Fruit fly (Drosophila melanogaster): ENCODE measurements around the gene ZIPIC.

DNA sequence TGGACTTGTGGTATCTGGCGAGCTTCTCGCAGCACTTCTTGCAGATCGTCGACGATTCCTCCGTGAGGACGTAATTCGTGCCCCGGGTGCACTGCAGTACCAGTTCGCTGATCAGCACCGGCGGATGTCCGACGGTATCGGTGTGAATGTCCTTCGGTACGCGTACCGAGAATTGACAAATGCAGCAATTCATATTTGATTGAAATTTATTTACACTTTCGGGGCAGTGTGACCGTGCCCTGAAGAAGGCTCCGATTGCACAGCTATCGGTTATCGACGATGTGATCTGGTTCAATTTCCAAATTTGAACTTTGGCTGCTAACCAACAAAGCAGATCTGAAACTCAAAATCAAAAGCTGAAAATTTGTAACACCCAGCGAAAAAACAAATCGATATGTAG lies at the start of gene ZIPIC:
- TF ChIP-seq Sox102F (GFP tag; optimal IDR thresholded peaks at IDR 0.05) (no peak), CG11902 (GFP tag; optimal IDR thresholded peaks at IDR 0.05) (no peak), Hr4 (GFP tag; optimal IDR thresholded peaks at IDR 0.05) (no peak), pdm3 (GFP tag; optimal IDR thresholded peaks at IDR 0.05) (no peak), CG8319 (GFP tag; optimal IDR thresholded peaks at IDR 0.05) (no peak), eg (GFP tag; IDR thresholded peaks at IDR 0.05) (no peak), CG10669 (GFP tag; optimal IDR thresholded peaks at IDR 0.05) (no peak), CG3919 (GFP tag; optimal IDR thresholded peaks at IDR 0.05) (no peak), topi (GFP tag; optimal IDR thresholded peaks at IDR 0.05) (no peak), CG6854 (GFP tag; optimal IDR thresholded peaks at IDR 0.05) (no peak)

All from whole organism, prepupa.